Fruit fly (Drosophila melanogaster) S2 (cell line): ENCODE measurements around the gene CG10353.

Experiments used
- CG8478 ChIP-seq: fragments of >200 bp; optimal IDR thresholded peaks from 2 replicates; lab custom pipeline; 2018
- CTCF ChIP-seq, 2 experiments: fragments of >200 bp; optimal IDR thresholded peaks; 2 replicates each; lab custom pipeline; 2018

DNA sequence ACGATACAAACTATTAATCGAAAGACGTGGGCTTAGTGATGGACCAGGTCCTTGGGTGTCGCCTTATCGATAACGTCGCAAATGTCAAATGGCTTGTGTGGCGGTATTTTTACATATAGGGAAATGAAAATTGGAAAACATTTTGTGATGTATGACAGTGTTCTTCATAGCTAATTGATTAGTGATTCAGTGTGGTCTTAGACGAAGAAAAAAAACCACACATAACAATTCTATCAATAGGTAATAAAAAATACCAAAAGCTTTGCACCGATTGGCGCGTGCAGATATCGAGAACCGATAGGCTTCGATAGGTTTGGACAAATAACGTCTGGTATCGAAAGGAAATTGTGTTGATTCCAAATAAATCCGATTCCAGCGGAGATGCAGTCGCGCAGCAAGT is 18.1 kb downstream of the CG10353 start, which contains the start of the genes Nrd1 and CG1847:
- TF ChIP-seq CG8478 (lab: Kevin White, UChicago) (no peak), CTCF (optimal IDR thresholded peaks at IDR 0.05; lab: Kevin White, UChicago) (no peak)
